Fruit fly (Drosophila melanogaster) whole organism, embryonic: ENCODE measurements around the gene Pex2.

Experiments
- Antp ChIP-seq: fragments of 200-800 bp; sonication (Bioruptor generic); optimal IDR thresholded peaks from 3 replicates; lab custom pipeline; 2016; ENCODE audit warnings: missing biosample characterization, missing genetic modification characterization
- Awh ChIP-seq: fragments of 200-800 bp; sonication (Bioruptor generic); IDR thresholded peaks from 2 replicates; pipeline ENCODE4, ENCODE4 v1.3.6; 2022; ENCODE audit warnings: missing biosample characterization, missing genetic modification characterization
- CG11398 ChIP-seq: fragments of 200-800 bp; sonication (Bioruptor generic); optimal IDR thresholded peaks from 2 replicates; lab custom pipeline; 2016; ENCODE audit warnings: missing biosample characterization, missing genetic modification characterization
- CG12769 ChIP-seq: fragments of 200-800 bp; sonication (Bioruptor generic); optimal IDR thresholded peaks from 2 replicates; lab custom pipeline; 2019; ENCODE audit warnings: missing biosample characterization, mild to moderate bottlenecking, missing genetic modification characterization, moderate library complexity
- CG13296 ChIP-seq: fragments of 200-800 bp; sonication (Bioruptor generic); optimal IDR thresholded peaks from 3 replicates; lab custom pipeline; 2018; ENCODE audit warnings: missing biosample characterization, mild to moderate bottlenecking, missing genetic modification characterization
- CG15073 ChIP-seq: fragments of 200-800 bp; sonication (Bioruptor generic); optimal IDR thresholded peaks from 2 replicates; lab custom pipeline; 2016; ENCODE audit warnings: missing biosample characterization, missing genetic modification characterization
- CG1602 ChIP-seq: fragments of 200-800 bp; sonication (Bioruptor generic); optimal IDR thresholded peaks from 3 replicates; lab custom pipeline; 2016; ENCODE audit warnings: missing biosample characterization, missing genetic modification characterization
- CG1603 ChIP-seq: fragments of 200-800 bp; sonication (Bioruptor generic); optimal IDR thresholded peaks from 2 replicates; lab custom pipeline; 2019; ENCODE audit warnings: missing biosample characterization, mild to moderate bottlenecking, missing genetic modification characterization, moderate library complexity
- CG17568 ChIP-seq: fragments of 200-800 bp; sonication (Bioruptor generic); optimal IDR thresholded peaks from 2 replicates; lab custom pipeline; 2018; ENCODE audit warnings: missing biosample characterization, mild to moderate bottlenecking, missing genetic modification characterization, moderate library complexity
- CG30403 ChIP-seq: fragments of 200-800 bp; sonication (Bioruptor generic); optimal IDR thresholded peaks from 3 replicates; lab custom pipeline; 2016; ENCODE audit warnings: missing biosample characterization, missing genetic modification characterization
- CG30431 ChIP-seq: fragments of 200-800 bp; sonication (Bioruptor generic); optimal IDR thresholded peaks from 2 replicates; lab custom pipeline; 2017; ENCODE audit warnings: missing biosample characterization, missing genetic modification characterization
- CG32767 ChIP-seq: fragments of 200-800 bp; sonication (Bioruptor generic); IDR thresholded peaks from 2 replicates; pipeline ENCODE4 v1.3.6; 2022; ENCODE audit warnings: missing biosample characterization, missing genetic modification characterization
- CG3407 ChIP-seq: fragments of 200-800 bp; sonication (Bioruptor generic); optimal IDR thresholded peaks from 2 replicates; lab custom pipeline; 2018; ENCODE audit warnings: missing biosample characterization, mild to moderate bottlenecking, missing genetic modification characterization
- CG3995 ChIP-seq: fragments of 200-800 bp; sonication (Bioruptor generic); optimal IDR thresholded peaks from 3 replicates; lab custom pipeline; 2016; ENCODE audit warnings: missing biosample characterization, missing genetic modification characterization
- CG4360 ChIP-seq: fragments of 200-800 bp; sonication (Bioruptor generic); IDR thresholded peaks from 2 replicates; pipeline ENCODE4 v1.3.6; 2022; ENCODE audit warnings: missing biosample characterization, missing genetic modification characterization
- CG4854 ChIP-seq: fragments of 200-800 bp; sonication (Bioruptor generic); optimal IDR thresholded peaks from 2 replicates; lab custom pipeline; 2016; ENCODE audit warnings: missing biosample characterization, missing genetic modification characterization, inconsistent platforms
- CG6683 ChIP-seq: fragments of 200-800 bp; sonication (Bioruptor generic); optimal IDR thresholded peaks from 2 replicates; lab custom pipeline; 2017; ENCODE audit warnings: missing biosample characterization, mild to moderate bottlenecking, missing genetic modification characterization, missing genetic modification reagents
- CG6791 ChIP-seq: fragments of 200-800 bp; sonication (Bioruptor generic); IDR thresholded peaks from 3 replicates; pipeline ENCODE4 v1.3.6; 2022; ENCODE audit warnings: missing biosample characterization, missing genetic modification characterization; ENCODE audit not compliant: partially characterized antibody
- CG7271 ChIP-seq: fragments of 200-800 bp; sonication (Bioruptor generic); optimal IDR thresholded peaks from 2 replicates; lab custom pipeline; 2018; ENCODE audit warnings: missing biosample characterization, mild to moderate bottlenecking, missing genetic modification characterization, moderate library complexity
- CG7987 ChIP-seq: fragments of 200-800 bp; sonication (Bioruptor generic); optimal IDR thresholded peaks from 2 replicates; lab custom pipeline; 2018; ENCODE audit warnings: missing biosample characterization, mild to moderate bottlenecking, missing genetic modification characterization, moderate library complexity
- CG9215 ChIP-seq: fragments of 200-800 bp; sonication (Bioruptor generic); IDR thresholded peaks from 2 replicates; pipeline ENCODE4 v1.3.6; 2022; ENCODE audit warnings: missing biosample characterization, missing genetic modification characterization
- D ChIP-seq, 2 experiments: fragments of 200-800 bp in 1 of 2; fragments of >200 bp in 1 of 2; sonication (Bioruptor generic) in 1 of 2; optimal IDR thresholded peaks; 2 replicates in 1 of 2; 3 replicates in 1 of 2; lab custom pipeline; 2017; ENCODE audit warnings: mild to moderate bottlenecking in 1 of 2, missing biosample characterization in 1 of 2, missing genetic modification characterization in 1 of 2, missing genetic modification reagents in 1 of 2
- Dip3 ChIP-seq: fragments of 200-800 bp; sonication (Bioruptor generic); optimal IDR thresholded peaks from 3 replicates; lab custom pipeline; 2016; ENCODE audit warnings: missing biosample characterization, missing genetic modification characterization
- Ets65A ChIP-seq: fragments of 200-800 bp; sonication (Bioruptor generic); peaks from one replicate; lab custom pipeline; 2016; ENCODE audit warnings: missing biosample characterization, missing genetic modification characterization
- Fer3 ChIP-seq: fragments of 200-800 bp; sonication (Bioruptor generic); optimal IDR thresholded peaks from 2 replicates; lab custom pipeline; 2018; ENCODE audit warnings: missing biosample characterization, mild to moderate bottlenecking, missing genetic modification characterization, moderate library complexity
- HLHmδ ChIP-seq: fragments of 200-800 bp; sonication (Bioruptor generic); optimal IDR thresholded peaks from 2 replicates; lab custom pipeline; 2018; ENCODE audit warnings: missing biosample characterization, mild to moderate bottlenecking, missing genetic modification characterization, moderate library complexity
- HmgZ ChIP-seq: fragments of 200-800 bp; sonication (Bioruptor generic); optimal IDR thresholded peaks from 2 replicates; lab custom pipeline; 2018; ENCODE audit warnings: missing biosample characterization, mild to moderate bottlenecking, missing genetic modification characterization
- Lpt ChIP-seq: fragments of >200 bp; optimal IDR thresholded peaks from 2 replicates; lab custom pipeline; 2018; ENCODE audit warnings: missing biosample characterization, missing genetic modification characterization
- Max ChIP-seq: fragments of 200-800 bp; sonication (Bioruptor generic); optimal IDR thresholded peaks from 2 replicates; lab custom pipeline; 2016; ENCODE audit warnings: missing biosample characterization, mild to moderate bottlenecking, missing genetic modification characterization
- NC2α ChIP-seq: fragments of 200-800 bp; sonication (Bioruptor generic); optimal IDR thresholded peaks from 2 replicates; lab custom pipeline; 2016; ENCODE audit warnings: missing biosample characterization, missing genetic modification characterization
- NfI ChIP-seq: fragments of 200-800 bp; sonication (Bioruptor generic); optimal IDR thresholded peaks from 3 replicates; lab custom pipeline; 2018; ENCODE audit warnings: missing biosample characterization, mild to moderate bottlenecking, missing genetic modification characterization, moderate library complexity
- PHDP ChIP-seq: fragments of 200-800 bp; sonication (Bioruptor generic); optimal IDR thresholded peaks from 3 replicates; lab custom pipeline; 2018; ENCODE audit warnings: missing biosample characterization, mild to moderate bottlenecking, missing genetic modification characterization, moderate library complexity
- Six4 ChIP-seq: fragments of 200-800 bp; sonication (Bioruptor generic); optimal IDR thresholded peaks from 2 replicates; lab custom pipeline; 2016; ENCODE audit warnings: missing biosample characterization, missing genetic modification characterization
- Tbp ChIP-seq: fragments of >200 bp; optimal IDR thresholded peaks from 2 replicates; lab custom pipeline; 2018; ENCODE audit warnings: missing biosample characterization, missing genetic modification characterization
- az2 ChIP-seq: fragments of 200-800 bp; sonication (Bioruptor generic); optimal IDR thresholded peaks from 3 replicates; lab custom pipeline; 2016; ENCODE audit warnings: missing biosample characterization, missing genetic modification characterization
- bab2 ChIP-seq: fragments of 200-800 bp; sonication (Bioruptor generic); optimal IDR thresholded peaks from 2 replicates; lab custom pipeline; 2016; ENCODE audit warnings: missing biosample characterization, missing genetic modification characterization
- dan ChIP-seq: fragments of 200-800 bp; sonication (Bioruptor generic); IDR thresholded peaks from 2 replicates; pipeline ENCODE4 v1.3.6; 2022; ENCODE audit warnings: missing biosample characterization, missing genetic modification characterization
- disco-r ChIP-seq: fragments of 200-800 bp; sonication (Bioruptor generic); optimal IDR thresholded peaks from 2 replicates; lab custom pipeline; 2016; ENCODE audit warnings: missing biosample characterization, missing genetic modification characterization
- grn ChIP-seq: fragments of 200-800 bp; sonication (Bioruptor generic); optimal IDR thresholded peaks from 3 replicates; lab custom pipeline; 2017; ENCODE audit warnings: missing biosample characterization, missing genetic modification characterization
- gro ChIP-seq: fragments of 200-800 bp; sonication (Bioruptor generic); optimal IDR thresholded peaks from 2 replicates; lab custom pipeline; 2016; ENCODE audit warnings: missing biosample characterization, missing genetic modification characterization
- onecut ChIP-seq: fragments of 200-800 bp; sonication (Bioruptor generic); IDR thresholded peaks from 2 replicates; pipeline ENCODE4 v1.3.6; 2022; ENCODE audit warnings: missing biosample characterization, missing genetic modification characterization
- p53 ChIP-seq: fragments of 200-800 bp; sonication (Bioruptor generic); optimal IDR thresholded peaks from 2 replicates; lab custom pipeline; 2016; ENCODE audit warnings: missing biosample characterization, missing genetic modification characterization
- psq ChIP-seq: fragments of 200-800 bp; sonication (Bioruptor generic); optimal IDR thresholded peaks from 2 replicates; lab custom pipeline; 2017; ENCODE audit warnings: missing biosample characterization, missing genetic modification characterization
- sr ChIP-seq: fragments of 200-800 bp; sonication (Bioruptor generic); IDR thresholded peaks from 3 replicates; pipeline ENCODE4 v1.3.6; 2022; ENCODE audit warnings: missing biosample characterization, missing genetic modification characterization
- tna ChIP-seq: fragments of 200-800 bp; sonication (Bioruptor generic); IDR thresholded peaks from 2 replicates; pipeline ENCODE4 v1.3.6; 2022; ENCODE audit warnings: missing biosample characterization, missing genetic modification characterization; ENCODE audit not compliant: partially characterized antibody
- toy ChIP-seq: fragments of 200-800 bp; sonication (Bioruptor generic); IDR thresholded peaks from 2 replicates; pipeline ENCODE4 v1.3.6; 2022; ENCODE audit warnings: missing biosample characterization, missing genetic modification characterization
- twi ChIP-seq: fragments of 200-800 bp; optimal IDR thresholded peaks from 2 replicates; lab custom pipeline; 2019; ENCODE audit warnings: missing biosample characterization, mild to moderate bottlenecking, missing genetic modification characterization, moderate library complexity
- vfl ChIP-seq: fragments of 200-800 bp; sonication (Bioruptor generic); optimal IDR thresholded peaks from 2 replicates; lab custom pipeline; 2016; ENCODE audit warnings: missing biosample characterization, missing genetic modification characterization
- vnd ChIP-seq: fragments of 200-800 bp; sonication (Bioruptor generic); IDR thresholded peaks from 3 replicates; pipeline ENCODE4 v1.3.6; 2022; ENCODE audit warnings: missing biosample characterization, missing genetic modification characterization; ENCODE audit not compliant: partially characterized antibody

Pex2 gene

dm6 chr3L:8346100-8346980, 7.5 kb downstream of the Pex2 start, which contains the start of the genes CG7182 and GAPcenA (continued):
- TF ChIP-seq p53 (GFP tag; lab: Kevin White, UChicago) (no peak), grn (no peak), sr (GFP tag; lab: Robert Waterston, UW) (peak; percentile 17; the same call in 1 of the 3 replicates), tna (GFP tag; lab: Robert Waterston, UW) (no peak), CG3995 (GFP tag; lab: Kevin White, UChicago) (peak; percentile 31), CG9215 (GFP tag; lab: Robert Waterston, UW) (peak; percentile 60), Awh (no peak), Six4 (GFP tag; lab: Kevin White, UChicago) (peak; percentile 39), CG12769 (tag; lab: Kevin White, UChicago) (no peak), Antp (GFP tag; lab: Kevin White, UChicago) (peak; percentile 16), NC2α (GFP tag; lab: Kevin White, UChicago) (no peak), gro (GFP tag; lab: Kevin White, UChicago) (no peak), CG17568 (no peak), vnd (GFP tag; lab: Robert Waterston, UW) (no peak; the same call in none of the 3 replicates), NfI (GFP tag; lab: Kevin White, UChicago) (peak; percentile 75), toy (GFP tag; lab: Robert Waterston, UW) (no peak), HLHmδ (GFP tag; lab: Kevin White, UChicago) (no peak), dan (no peak), twi (tag; lab: Kevin White, UChicago) (peak; percentile 76), CG32767 (GFP tag; lab: Robert Waterston, UW) (no peak), CG30403 (peak; percentile 80), psq (peak; percentile 17), PHDP (tag; lab: Kevin White, UChicago) (peak; percentile 74), Lpt (no peak), onecut (GFP tag; lab: Robert Waterston, UW) (peak; percentile 66; the same call in 1 of the 2 replicates), CG6683 (peak; percentile 47), CG1602 (peak; percentile 64), CG7271 (tag; lab: Kevin White, UChicago) (peak; percentile 39), vfl (GFP tag; lab: Kevin White, UChicago) (peak; percentile 25), CG7987 (GFP tag; lab: Kevin White, UChicago) (no peak), CG13296 (GFP tag; lab: Kevin White, UChicago) (peak; percentile 57), az2 (GFP tag; lab: Kevin White, UChicago) (peak; percentile 51), CG11398 (GFP tag; lab: Kevin White, UChicago) (peak; percentile 10), bab2 (GFP tag; lab: Kevin White, UChicago) (peak; percentile 7), CG15073 (GFP tag; lab: Kevin White, UChicago) (no peak), CG3407 (GFP tag; lab: Kevin White, UChicago) (peak; percentile 16), CG4360 (GFP tag; lab: Robert Waterston, UW) (no peak), disco-r (no peak), Tbp (GFP tag; lab: Kevin White, UChicago) (no peak), Ets65A (GFP tag; lab: Kevin White, UChicago) (peak; percentile 95), Max (peak; percentile 77), CG4854 (no peak), Fer3 (tag; lab: Kevin White, UChicago) (peak; percentile 58), CG6791 (GFP tag; lab: Robert Waterston, UW) (peak; percentile 58; the same call in 1 of the 3 replicates), D (optimal IDR thresholded peaks at IDR 0.05; lab: Kevin White, UChicago) (no peak), D (GFP tag; optimal IDR thresholded peaks at IDR 0.05; lab: Kevin White, UChicago) (peak; percentile 53), CG30431 (GFP tag; lab: Kevin White, UChicago) (no peak), Dip3 (GFP tag; lab: Kevin White, UChicago) (peak; percentile 5), HmgZ (tag; lab: Kevin White, UChicago) (no peak), CG1603 (tag; lab: Kevin White, UChicago) (no peak)
